Fruit fly (Drosophila melanogaster): ENCODE data around the gene CG13919.

CG13919 gene

dm6 chr3L:1648690-1649355 is 3.6 kb downstream of the CG13919 start, which contains the start of gene CG13920 (continued):
- TF ChIP-seq CG31365 (tag; optimal IDR thresholded peaks at IDR 0.05) (no peak), Hr3 (GFP tag; optimal IDR thresholded peaks at IDR 0.05) (no peak), gsb (GFP tag; IDR thresholded peaks at IDR 0.05) (no peak), scrt (GFP tag; optimal IDR thresholded peaks at IDR 0.05) (peak; percentile 4), E2f2 (GFP tag; IDR thresholded peaks at IDR 0.05) (0 out of 2 replicates have a peak, but pooled peaks have one; percentile 11), CG32772 (GFP tag; IDR thresholded peaks at IDR 0.05) (no peak), otp (GFP tag; IDR thresholded peaks at IDR 0.05) (no peak), CG32767 (GFP tag; IDR thresholded peaks at IDR 0.05) (0 out of 2 replicates have a peak, but pooled peaks have one; percentile 29), Nf-YC (tag; optimal IDR thresholded peaks at IDR 0.05) (peak; percentile 3), CG10543 (GFP tag; optimal IDR thresholded peaks at IDR 0.05) (peak; percentile 72)

DNA sequence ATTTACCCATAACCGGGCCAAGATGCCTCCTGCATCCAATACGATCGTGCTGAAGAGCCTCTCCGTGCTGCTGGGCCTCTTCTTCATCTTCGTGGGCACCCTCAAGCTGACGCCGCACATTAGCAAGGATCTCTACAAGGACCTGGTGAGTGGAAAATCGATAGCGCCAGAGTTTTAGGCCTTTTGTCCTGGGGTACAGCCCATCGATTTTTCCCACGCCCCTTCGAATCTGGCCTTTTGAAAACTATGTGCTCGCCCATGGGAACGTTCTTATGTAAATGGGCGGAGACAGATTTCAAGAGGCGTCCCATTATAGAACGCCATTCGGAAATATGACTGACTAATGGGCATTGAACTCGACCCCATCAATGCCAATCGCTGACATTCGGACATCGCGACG is 4.1 kb downstream of the CG13919 start:
- TF ChIP-seq CG11398 (GFP tag; optimal IDR thresholded peaks at IDR 0.05) (no peak), Pdp1 (GFP tag; optimal IDR thresholded peaks at IDR 0.05) (peak in 1 of 2 experiments; percentile 47), Bgb (GFP tag; IDR thresholded peaks at IDR 0.05; ENCODE audit: partially characterized antibody) (0 out of 2 replicates have a peak, but pooled peaks have one; percentile 27), MBD-R2 (GFP tag; IDR thresholded peaks at IDR 0.05) (peak; percentile 10; the same call in 1 of the 2 replicates), so (GFP tag; IDR thresholded peaks at IDR 0.05) (0 out of 3 replicates have a peak, but pooled peaks have one; percentile 30), CG32772 (GFP tag; IDR thresholded peaks at IDR 0.05) (no peak), ewg (GFP tag; optimal IDR thresholded peaks at IDR 0.05) (no peak), CG2875 (GFP tag; optimal IDR thresholded peaks at IDR 0.05) (no peak), onecut (GFP tag; IDR thresholded peaks at IDR 0.05) (peak; percentile 95), CG11456 (GFP tag; IDR thresholded peaks at IDR 0.05) (no peak), CG10147 (GFP tag; optimal IDR thresholded peaks at IDR 0.05) (no peak), Med (GFP tag) (peak; percentile 39), Rx (GFP tag; IDR thresholded peaks at IDR 0.05) (no peak)

DNA sequence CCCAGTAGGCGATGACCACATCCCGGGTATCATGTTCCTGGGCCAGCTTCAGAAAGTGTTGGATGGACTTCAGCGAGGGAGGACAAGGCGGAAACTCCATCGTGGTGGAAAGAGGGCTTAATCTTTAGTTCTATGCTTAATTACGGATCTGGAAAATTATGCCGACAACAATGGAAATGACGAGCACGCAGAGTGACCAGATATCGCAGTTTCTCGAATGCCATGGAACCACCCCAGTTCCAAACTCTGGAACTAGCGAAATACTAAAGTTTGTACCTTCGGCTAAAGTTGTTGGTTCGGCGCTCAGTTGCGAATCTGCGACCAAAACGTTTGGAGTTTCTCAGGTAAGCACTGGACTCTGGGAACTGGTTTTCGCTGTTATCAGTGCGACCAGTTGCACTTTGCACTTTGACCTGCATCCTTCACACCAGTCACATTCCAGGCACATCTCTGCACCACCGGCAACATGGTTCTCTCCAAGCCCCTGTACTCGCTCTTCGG is 7.5 kb downstream of the CG13919 start, which contains the start of the genes CG7970 and Vta1:
Gene CG7970, plus strand, starts transcription at position 51 of the 501 bp plus-strand sequence.
Gene Vta1, minus strand, starts transcription at position 201 of the 501 bp plus-strand sequence.
- no peak for TF ChIP-seq Ssrp (tag; optimal IDR thresholded peaks at IDR 0.05)
- TF ChIP-seq D (optimal IDR thresholded peaks at IDR 0.05), result peak; percentile 5
- TF ChIP-seq D (GFP tag; optimal IDR thresholded peaks at IDR 0.05), result no peak
- 0 out of 2 replicates have a peak, but pooled peaks have one; percentile 47 for TF ChIP-seq bbx (GFP tag; IDR thresholded peaks at IDR 0.05; ENCODE audit: partially characterized antibody)
- no peak for TF ChIP-seq odd (GFP tag; optimal IDR thresholded peaks at IDR 0.05)
- no peak for TF ChIP-seq Dbx (GFP tag; IDR thresholded peaks at IDR 0.05)
- TF ChIP-seq gfzf (GFP tag; optimal IDR thresholded peaks at IDR 0.05), result peak; percentile 85
- no peak for TF ChIP-seq hkb (optimal IDR thresholded peaks at IDR 0.05)
- TF ChIP-seq hkb (GFP tag; IDR thresholded peaks at IDR 0.05), result no peak
- peak; percentile 79 for TF ChIP-seq pzg (GFP tag; optimal IDR thresholded peaks at IDR 0.05)
- TF ChIP-seq Drgx (GFP tag; IDR thresholded peaks at IDR 0.05), result peak; percentile 63
- peak; percentile 98 for TF ChIP-seq nom (GFP tag; optimal IDR thresholded peaks at IDR 0.05)
- TF ChIP-seq sna (GFP tag; IDR thresholded peaks at IDR 0.05; ENCODE audit: partially characterized antibody), result 0 out of 2 replicates have a peak, but pooled peaks have one; percentile 23
- TF ChIP-seq Hsf (GFP tag; optimal IDR thresholded peaks at IDR 0.05), result no peak
- no peak for TF ChIP-seq ase (GFP tag; IDR thresholded peaks at IDR 0.05)
- peak; percentile 68 for TF ChIP-seq YL-1 (GFP tag; optimal IDR thresholded peaks at IDR 0.05)
- TF ChIP-seq dati (GFP tag; IDR thresholded peaks at IDR 0.05), result no peak
- no peak for TF ChIP-seq ham (GFP tag; IDR thresholded peaks at IDR 0.05)
- TF ChIP-seq MESR4 (GFP tag; optimal IDR thresholded peaks at IDR 0.05), result peak; percentile 68
- peak; percentile 42; the same call in 1 of the 2 replicates for TF ChIP-seq E2f2 (GFP tag; IDR thresholded peaks at IDR 0.05)
- peak; percentile 47 for TF ChIP-seq Sin3A (optimal IDR thresholded peaks at IDR 0.05)
- no peak for TF ChIP-seq Bdp1 (GFP tag; optimal IDR thresholded peaks at IDR 0.05)
- TF ChIP-seq CG13287 (GFP tag; IDR thresholded peaks at IDR 0.05; ENCODE audit: partially characterized antibody), result peak; percentile 43; the same call in 1 of the 2 replicates
- TF ChIP-seq Pdp1 (GFP tag; optimal IDR thresholded peaks at IDR 0.05), result peak in 1 of 2 experiments; percentile 24
- peak; percentile 30; the same call in 1 of the 2 replicates for TF ChIP-seq amos (GFP tag; IDR thresholded peaks at IDR 0.05; ENCODE audit: partially characterized antibody)
- 0 out of 3 replicates have a peak, but pooled peaks have one; percentile 44 for TF ChIP-seq Opbp (GFP tag; IDR thresholded peaks at IDR 0.05; ENCODE audit: partially characterized antibody)
- TF ChIP-seq Deaf1 (tag; optimal IDR thresholded peaks at IDR 0.05), result peak; percentile 74
